Fruit fly (Drosophila melanogaster) whole organism, embryonic: Measurements from ENCODE around the gene papi.

Experiments
- Aef1 ChIP-seq: fragments of 200-800 bp; sonication (Bioruptor generic); IDR thresholded peaks from 3 replicates; pipeline ENCODE4 v1.3.6; 2022; ENCODE audit warnings: missing biosample characterization, missing genetic modification characterization
- Asciz ChIP-seq: fragments of 200-800 bp; sonication (Bioruptor generic); optimal IDR thresholded peaks from 2 replicates; lab custom pipeline; 2017; ENCODE audit warnings: missing biosample characterization, mild to moderate bottlenecking, missing genetic modification characterization, missing genetic modification reagents
- Atf3 ChIP-seq: fragments of 200-800 bp; sonication (Bioruptor generic); optimal IDR thresholded peaks from 3 replicates; lab custom pipeline; 2016; ENCODE audit warnings: missing biosample characterization, missing genetic modification characterization
- CG10267 ChIP-seq: fragments of 200-800 bp; sonication (Bioruptor generic); optimal IDR thresholded peaks from 2 replicates; lab custom pipeline; 2018; ENCODE audit warnings: missing biosample characterization, mild to moderate bottlenecking, missing genetic modification characterization, moderate library complexity
- CG12236 ChIP-seq: fragments of 200-800 bp; sonication (Bioruptor generic); optimal IDR thresholded peaks from 2 replicates; lab custom pipeline; 2016; ENCODE audit warnings: missing biosample characterization, missing genetic modification characterization
- CG12391 ChIP-seq: fragments of 200-800 bp; sonication (Bioruptor generic); optimal IDR thresholded peaks from 3 replicates; lab custom pipeline; 2018; ENCODE audit warnings: missing biosample characterization, mild to moderate bottlenecking, missing genetic modification characterization, moderate library complexity
- CG14710 ChIP-seq: fragments of 200-800 bp; sonication (Bioruptor generic); optimal IDR thresholded peaks from 3 replicates; lab custom pipeline; 2019; ENCODE audit warnings: missing biosample characterization, mild to moderate bottlenecking, missing genetic modification characterization, moderate library complexity
- CG14965 ChIP-seq: fragments of 200-800 bp; sonication (Bioruptor generic); optimal IDR thresholded peaks from 2 replicates; lab custom pipeline; 2016; ENCODE audit warnings: missing biosample characterization, missing genetic modification characterization, borderline replicate concordance
- CG15696 ChIP-seq: fragments of 200-800 bp; sonication (Bioruptor generic); optimal IDR thresholded peaks from 2 replicates; lab custom pipeline; 2019; ENCODE audit warnings: missing biosample characterization, mild to moderate bottlenecking, missing genetic modification characterization, moderate library complexity
- CG2678 ChIP-seq: fragments of 200-800 bp; sonication (Bioruptor generic); optimal IDR thresholded peaks from 3 replicates; lab custom pipeline; 2019; ENCODE audit warnings: missing biosample characterization, mild to moderate bottlenecking, missing genetic modification characterization, moderate library complexity
- CG42726 ChIP-seq: fragments of 200-800 bp; sonication (Bioruptor generic); IDR thresholded peaks from 2 replicates; pipeline ENCODE4 v1.3.6; 2022; ENCODE audit warnings: missing biosample characterization, missing genetic modification characterization; ENCODE audit not compliant: partially characterized antibody
- CG4360 ChIP-seq: fragments of 200-800 bp; sonication (Bioruptor generic); IDR thresholded peaks from 2 replicates; pipeline ENCODE4 v1.3.6; 2022; ENCODE audit warnings: missing biosample characterization, missing genetic modification characterization
- CG4404 ChIP-seq: fragments of 200-800 bp; sonication (Bioruptor generic); IDR thresholded peaks from 2 replicates; pipeline ENCODE4 v1.3.6; 2022; ENCODE audit warnings: missing biosample characterization, missing genetic modification characterization
- CG4617 ChIP-seq: fragments of 200-800 bp; sonication (Bioruptor generic); optimal IDR thresholded peaks from 3 replicates; lab custom pipeline; 2016; ENCODE audit warnings: missing biosample characterization, missing genetic modification characterization, borderline replicate concordance
- CG4730 ChIP-seq: fragments of 200-800 bp; sonication (Bioruptor generic); IDR thresholded peaks from 2 replicates; pipeline ENCODE4 v1.3.6; 2022; ENCODE audit warnings: missing biosample characterization, missing genetic modification characterization
- CG6654 ChIP-seq: fragments of 200-800 bp; sonication (Bioruptor generic); optimal IDR thresholded peaks from 2 replicates; lab custom pipeline; 2017; ENCODE audit warnings: missing biosample characterization, mild to moderate bottlenecking, missing genetic modification characterization
- CG6854 ChIP-seq: fragments of 200-800 bp; sonication (Bioruptor generic); optimal IDR thresholded peaks from 3 replicates; lab custom pipeline; 2017; ENCODE audit warnings: missing biosample characterization, mild to moderate bottlenecking, missing genetic modification characterization
- CG7786 ChIP-seq: fragments of 200-800 bp; sonication (Bioruptor generic); optimal IDR thresholded peaks from 2 replicates; lab custom pipeline; 2016; ENCODE audit warnings: missing biosample characterization, missing genetic modification characterization
- CG8281 ChIP-seq: fragments of 200-800 bp; sonication (Bioruptor generic); optimal IDR thresholded peaks from 2 replicates; lab custom pipeline; 2018; ENCODE audit warnings: missing biosample characterization, mild to moderate bottlenecking, missing genetic modification characterization, moderate library complexity
- CG8388 ChIP-seq: fragments of 200-800 bp; sonication (Bioruptor generic); optimal IDR thresholded peaks from 2 replicates; lab custom pipeline; 2019; ENCODE audit warnings: missing biosample characterization, mild to moderate bottlenecking, missing genetic modification characterization, moderate library complexity
- CHES-1-like ChIP-seq: fragments of 200-800 bp; sonication (Bioruptor generic); optimal IDR thresholded peaks from 2 replicates; lab custom pipeline; 2016; ENCODE audit warnings: missing biosample characterization, missing genetic modification characterization
- Chrac-16 ChIP-seq: fragments of 200-800 bp; sonication (Bioruptor generic); optimal IDR thresholded peaks from 3 replicates; lab custom pipeline; 2016; ENCODE audit warnings: missing biosample characterization, missing genetic modification characterization
- Dad ChIP-seq: fragments of 200-800 bp; sonication (Bioruptor generic); optimal IDR thresholded peaks from 3 replicates; lab custom pipeline; 2016; ENCODE audit warnings: missing biosample characterization, missing genetic modification characterization
- Gug ChIP-seq: fragments of 200-800 bp; sonication (Bioruptor generic); IDR thresholded peaks from 4 replicates; pipeline ENCODE4 v1.3.6; 2022; ENCODE audit warnings: missing biosample characterization, missing genetic modification characterization
- Hmr ChIP-seq: fragments of 200-800 bp; sonication (Bioruptor generic); optimal IDR thresholded peaks from 3 replicates; lab custom pipeline; 2017; ENCODE audit warnings: mild to moderate bottlenecking, missing biosample characterization, missing genetic modification reagents, missing genetic modification characterization
- Hr51 ChIP-seq, 2 experiments: fragments of 200-800 bp; sonication (Bioruptor generic); optimal IDR thresholded peaks; 2 replicates in 1 of 2; 3 replicates in 1 of 2; lab custom pipeline; 2016 to 2018; ENCODE audit warnings: missing biosample characterization in 2 of 2, missing genetic modification characterization in 2 of 2, mild to moderate bottlenecking in 1 of 2, moderate library complexity in 1 of 2
- Lim3 ChIP-seq: fragments of 200-800 bp; sonication (Bioruptor generic); IDR thresholded peaks from 2 replicates; pipeline ENCODE4 v1.3.6; 2022; ENCODE audit warnings: missing biosample characterization, missing genetic modification characterization
- Lpt ChIP-seq: fragments of >200 bp; optimal IDR thresholded peaks from 2 replicates; lab custom pipeline; 2018; ENCODE audit warnings: missing biosample characterization, missing genetic modification characterization
- NfI ChIP-seq: fragments of 200-800 bp; sonication (Bioruptor generic); optimal IDR thresholded peaks from 3 replicates; lab custom pipeline; 2018; ENCODE audit warnings: missing biosample characterization, mild to moderate bottlenecking, missing genetic modification characterization, moderate library complexity
- Optix ChIP-seq: fragments of 200-800 bp; sonication (Bioruptor generic); IDR thresholded peaks from 3 replicates; pipeline ENCODE4 v1.3.6; 2022; ENCODE audit warnings: missing biosample characterization, missing genetic modification characterization
- Ptx1 ChIP-seq: fragments of 200-800 bp; sonication (Bioruptor generic); IDR thresholded peaks from 2 replicates; pipeline ENCODE4 v1.3.6; 2022; ENCODE audit warnings: missing biosample characterization, missing genetic modification characterization
- ab ChIP-seq: fragments of 200-800 bp; sonication (Bioruptor generic); optimal IDR thresholded peaks from 2 replicates; lab custom pipeline; 2016; ENCODE audit warnings: missing biosample characterization, missing genetic modification characterization
- ash1 ChIP-seq: fragments of 200-800 bp; sonication (Bioruptor generic); optimal IDR thresholded peaks from 2 replicates; lab custom pipeline; 2018; ENCODE audit warnings: missing biosample characterization, mild to moderate bottlenecking, missing genetic modification characterization
- bab2 ChIP-seq: fragments of 200-800 bp; sonication (Bioruptor generic); optimal IDR thresholded peaks from 2 replicates; lab custom pipeline; 2016; ENCODE audit warnings: missing biosample characterization, missing genetic modification characterization
- bsh ChIP-seq, 2 experiments: fragments of 200-800 bp; sonication (Bioruptor generic); optimal IDR thresholded peaks; 2 replicates each; lab custom pipeline; 2017 to 2018; ENCODE audit warnings: mild to moderate bottlenecking in 2 of 2, missing biosample characterization in 2 of 2, missing genetic modification characterization in 2 of 2, moderate library complexity in 1 of 2
- cad ChIP-seq: fragments of >200 bp; optimal IDR thresholded peaks from 2 replicates; lab custom pipeline; 2017; ENCODE audit warnings: missing biosample characterization, missing genetic modification characterization
- cato ChIP-seq: fragments of 200-800 bp; sonication (Bioruptor generic); optimal IDR thresholded peaks from 2 replicates; lab custom pipeline; 2016; ENCODE audit warnings: missing biosample characterization, missing genetic modification characterization, borderline replicate concordance
- cg ChIP-seq: fragments of 200-800 bp; sonication (Bioruptor generic); optimal IDR thresholded peaks from 3 replicates; lab custom pipeline; 2019; ENCODE audit warnings: missing biosample characterization, mild to moderate bottlenecking, missing genetic modification characterization, moderate library complexity
- chn ChIP-seq: fragments of 200-800 bp; sonication (Bioruptor generic); optimal IDR thresholded peaks from 2 replicates; lab custom pipeline; 2016; ENCODE audit warnings: missing biosample characterization, missing genetic modification characterization
- disco-r ChIP-seq: fragments of 200-800 bp; sonication (Bioruptor generic); optimal IDR thresholded peaks from 2 replicates; lab custom pipeline; 2016; ENCODE audit warnings: missing biosample characterization, missing genetic modification characterization
- dmrt11E ChIP-seq: fragments of 200-800 bp; sonication (Bioruptor generic); optimal IDR thresholded peaks from 3 replicates; lab custom pipeline; 2018; ENCODE audit warnings: missing biosample characterization, mild to moderate bottlenecking, missing genetic modification characterization, moderate library complexity
- fd102C ChIP-seq: fragments of 200-800 bp; sonication (Bioruptor generic); optimal IDR thresholded peaks from 2 replicates; lab custom pipeline; 2018; ENCODE audit warnings: missing biosample characterization, mild to moderate bottlenecking, missing genetic modification characterization, moderate library complexity
- ftz-f1 ChIP-seq: fragments of 200-800 bp; sonication (Bioruptor generic); optimal IDR thresholded peaks from 2 replicates; lab custom pipeline; 2016; ENCODE audit warnings: missing biosample characterization, missing genetic modification characterization
- gro ChIP-seq: fragments of 200-800 bp; sonication (Bioruptor generic); optimal IDR thresholded peaks from 2 replicates; lab custom pipeline; 2016; ENCODE audit warnings: missing biosample characterization, missing genetic modification characterization
- hkb ChIP-seq, 2 experiments: fragments of 200-800 bp in 1 of 2; fragments of >200 bp in 1 of 2; sonication (Bioruptor generic) in 1 of 2; IDR thresholded peaks in 1 of 2; optimal IDR thresholded peaks in 1 of 2; 2 replicates each; pipeline versions ENCODE4 v1.3.6 to Lab custom; 2017 to 2022; ENCODE audit warnings: missing biosample characterization in 1 of 2, missing genetic modification characterization in 1 of 2
- pzg ChIP-seq: fragments of 200-800 bp; sonication (Bioruptor generic); optimal IDR thresholded peaks from 3 replicates; lab custom pipeline; 2018; ENCODE audit warnings: missing biosample characterization, mild to moderate bottlenecking, missing genetic modification characterization, moderate library complexity
- repo ChIP-seq: fragments of 200-800 bp; sonication (Bioruptor generic); optimal IDR thresholded peaks from 2 replicates; lab custom pipeline; 2016; ENCODE audit warnings: missing biosample characterization, missing genetic modification characterization
- tx ChIP-seq: fragments of 200-800 bp; sonication (Bioruptor generic); optimal IDR thresholded peaks from 2 replicates; lab custom pipeline; 2016; ENCODE audit warnings: missing biosample characterization, missing genetic modification characterization
- zfh1 ChIP-seq: fragments of 200-800 bp; sonication (Bioruptor generic); IDR thresholded peaks from 3 replicates; pipeline ENCODE4 v1.3.6; 2022; ENCODE audit warnings: missing biosample characterization, missing genetic modification characterization

papi gene

dm6 chr2L:2172460-2173121 lies 48.0 kb upstream of the papi start (continued):
- TF ChIP-seq CG8281 (tag; lab: Kevin White, UChicago) (no peak), CG4360 (GFP tag; lab: Robert Waterston, UW) (0 out of 2 replicates have a peak, but pooled peaks have one; percentile 16), pzg (GFP tag; lab: Kevin White, UChicago) (no peak), cato (GFP tag; lab: Kevin White, UChicago) (no peak), repo (no peak), cad (no peak), fd102C (GFP tag; lab: Kevin White, UChicago) (no peak), Chrac-16 (GFP tag; lab: Kevin White, UChicago) (no peak), ab (GFP tag; lab: Kevin White, UChicago) (no peak), CG6654 (no peak), NfI (no peak), CG14710 (tag; lab: Kevin White, UChicago) (peak; percentile 8), cg (GFP tag; lab: Kevin White, UChicago) (no peak), Gug (GFP tag; lab: Robert Waterston, UW) (no peak), CG4730 (no peak), Dad (no peak), CG42726 (no peak), CG12236 (no peak), chn (GFP tag; lab: Kevin White, UChicago) (no peak), Lim3 (GFP tag; lab: Robert Waterston, UW) (no peak), CG12391 (tag; lab: Kevin White, UChicago) (peak; percentile 20), Hr51 (GFP tag; optimal IDR thresholded peaks at IDR 0.05; lab: Kevin White, UChicago) (peak in 1 of 2 experiments; percentile 13), Hmr (GFP tag; lab: Kevin White, UChicago) (no peak), tx (GFP tag; lab: Kevin White, UChicago) (no peak), CG15696 (tag; lab: Kevin White, UChicago) (no peak), ftz-f1 (GFP tag; lab: Kevin White, UChicago) (no peak), Lpt (no peak), CHES-1-like (GFP tag; lab: Kevin White, UChicago) (no peak), CG7786 (GFP tag; lab: Kevin White, UChicago) (no peak), CG6854 (GFP tag; lab: Kevin White, UChicago) (no peak), Asciz (GFP tag; lab: Kevin White, UChicago) (no peak), Optix (GFP tag; lab: Robert Waterston, UW) (no peak), bsh (GFP tag; optimal IDR thresholded peaks at IDR 0.05; lab: Kevin White, UChicago) (peak in 1 of 2 experiments; percentile 36), disco-r (no peak), gro (GFP tag; lab: Kevin White, UChicago) (no peak), CG8388 (GFP tag; lab: Kevin White, UChicago) (no peak), CG4404 (GFP tag; lab: Robert Waterston, UW) (no peak), dmrt11E (tag; lab: Kevin White, UChicago) (peak; percentile 4), Ptx1 (GFP tag; lab: Robert Waterston, UW) (peak; percentile 33; the same call in 1 of the 2 replicates), hkb (optimal IDR thresholded peaks at IDR 0.05; lab: Kevin White, UChicago) (no peak), hkb (GFP tag; IDR thresholded peaks at IDR 0.05; lab: Robert Waterston, UW) (no peak), bab2 (no peak), CG4617 (GFP tag; lab: Kevin White, UChicago) (no peak), Atf3 (GFP tag; lab: Kevin White, UChicago) (no peak), CG2678 (tag; lab: Kevin White, UChicago) (peak; percentile 12), CG10267 (no peak), Aef1 (GFP tag; lab: Robert Waterston, UW) (no peak), zfh1 (no peak), ash1 (GFP tag; lab: Kevin White, UChicago) (no peak), CG14965 (no peak)
